Worm (Caenorhabditis elegans) whole organism, L1 larva: ENCODE measurements around the gene lec-2.
"Not testable (repeated sequence)": the region's sequence is repeated elsewhere in the genome, so short reads cannot be mapped to it uniquely, and the experiment has no call there.

Experiments used
- ceh-8 ChIP-seq: fragments of 200-800 bp; sonication (Bioruptor generic); optimal IDR thresholded peaks from 2 replicates; lab custom pipeline; 2018; ENCODE audit warnings: mild to moderate bottlenecking, missing genetic modification characterization, moderate library complexity, missing compliant biosample characterization
- lin-39 ChIP-seq: fragments of 150-350 bp; optimal IDR thresholded peaks from 2 replicates; lab custom pipeline; 2014; ENCODE audit warnings: missing biosample characterization, missing genetic modification reagents, missing genetic modification characterization
- mdl-1 ChIP-seq, 2 experiments: fragments of 150-350 bp; optimal IDR thresholded peaks; 2 replicates each; lab custom pipeline; 2014 to 2017; ENCODE audit warnings: missing biosample characterization in 2 of 2, missing genetic modification characterization in 2 of 2, inconsistent platforms in 1 of 2
- nhr-90 ChIP-seq: sonication (generic microtip); optimal IDR thresholded peaks from 2 replicates; lab custom pipeline; 2016; ENCODE audit warnings: mild to moderate bottlenecking, missing genetic modification characterization, missing compliant biosample characterization; ENCODE audit not compliant: poor library complexity
- unc-130 ChIP-seq: fragments of 150-350 bp; optimal IDR thresholded peaks from 2 replicates; lab custom pipeline; 2017; ENCODE audit warnings: missing biosample characterization, missing genetic modification characterization, inconsistent platforms
- unc-30 ChIP-seq: sonication (generic microtip); optimal IDR thresholded peaks from 2 replicates; lab custom pipeline; 2017; ENCODE audit warnings: missing biosample characterization, missing genetic modification characterization
- unc-98 ChIP-seq: fragments of 200-800 bp; sonication (Bioruptor generic); IDR thresholded peaks from 2 replicates; pipeline ENCODE4 v1.3.6; 2022; ENCODE audit warnings: missing genetic modification characterization, missing compliant biosample characterization

DNA sequence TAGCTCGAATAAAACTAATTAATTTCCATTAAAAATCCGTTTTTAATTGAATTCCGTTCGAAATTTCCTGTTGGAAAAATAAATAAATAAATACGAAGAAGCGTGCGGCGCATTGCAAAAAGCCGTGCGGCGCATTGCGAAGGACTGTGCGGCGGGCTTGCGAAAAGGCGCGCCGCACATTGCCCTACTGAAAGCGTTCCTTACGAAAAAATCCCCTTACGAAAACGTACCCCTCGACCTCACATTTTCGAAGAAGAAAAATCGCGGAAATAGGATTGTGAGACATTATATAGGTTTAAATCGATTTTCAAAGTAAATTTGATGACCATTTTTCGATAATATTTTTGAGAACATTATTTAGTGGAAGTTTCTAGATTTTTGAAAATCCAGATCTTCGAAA is 18.8 kb upstream of the lec-2 start:
- TF ChIP-seq unc-30; lin-39 (tag; lab: Kevin White, UChicago); nhr-90 (tag; lab: Kevin White, UChicago); unc-130 (tag; lab: Kevin White, UChicago); ceh-8 (GFP tag; lab: Kevin White, UChicago); mdl-1 (tag; optimal IDR thresholded peaks at IDR 0.05; lab: Kevin White, UChicago): not testable (repeated sequence)
- TF ChIP-seq unc-98 (GFP tag; lab: Robert Waterston, UW) = peak; percentile 16; the same call in 1 of the 2 replicates
